Fruit fly (Drosophila melanogaster) whole organism, embryonic: Measurements from ENCODE around the gene CG17959.

ENCODE experiments used
- ATbp ChIP-seq: fragments of 200-800 bp; sonication (Bioruptor generic); optimal IDR thresholded peaks from 2 replicates; lab custom pipeline; 2017; ENCODE audit warnings: missing biosample characterization, mild to moderate bottlenecking, missing genetic modification characterization, missing genetic modification reagents
- Abd-B ChIP-seq: fragments of 200-800 bp; sonication (Bioruptor generic); optimal IDR thresholded peaks from 2 replicates; lab custom pipeline; 2018; ENCODE audit warnings: missing biosample characterization, mild to moderate bottlenecking, missing genetic modification characterization, moderate library complexity
- Asciz ChIP-seq: fragments of 200-800 bp; sonication (Bioruptor generic); optimal IDR thresholded peaks from 2 replicates; lab custom pipeline; 2017; ENCODE audit warnings: missing biosample characterization, mild to moderate bottlenecking, missing genetic modification characterization, missing genetic modification reagents
- Awh ChIP-seq: fragments of 200-800 bp; sonication (Bioruptor generic); IDR thresholded peaks from 2 replicates; pipeline ENCODE4, ENCODE4 v1.3.6; 2022; ENCODE audit warnings: missing biosample characterization, missing genetic modification characterization
- BtbVII ChIP-seq: fragments of 200-800 bp; sonication (Bioruptor generic); optimal IDR thresholded peaks from 3 replicates; lab custom pipeline; 2017; ENCODE audit warnings: missing biosample characterization, mild to moderate bottlenecking, missing genetic modification characterization
- CG10366 ChIP-seq: fragments of 200-800 bp; sonication (Bioruptor generic); IDR thresholded peaks from 2 replicates; pipeline ENCODE4 v1.3.6; 2022; ENCODE audit warnings: missing biosample characterization, missing genetic modification characterization
- CG17359 ChIP-seq: fragments of 200-800 bp; sonication (Bioruptor generic); optimal IDR thresholded peaks from 3 replicates; lab custom pipeline; 2018; ENCODE audit warnings: missing biosample characterization, mild to moderate bottlenecking, missing genetic modification characterization, moderate library complexity
- CG18011 ChIP-seq: fragments of 200-800 bp; sonication (Bioruptor generic); optimal IDR thresholded peaks from 2 replicates; lab custom pipeline; 2017; ENCODE audit warnings: missing biosample characterization, missing genetic modification characterization, mild to moderate bottlenecking, moderate library complexity, missing genotype
- CG2199 ChIP-seq: fragments of 200-800 bp; sonication (Bioruptor generic); IDR thresholded peaks from 3 replicates; pipeline ENCODE4 v1.3.6; 2022; ENCODE audit warnings: missing biosample characterization, missing genetic modification characterization
- CG31441 ChIP-seq: fragments of 200-800 bp; sonication (Bioruptor generic); IDR thresholded peaks from 2 replicates; pipeline ENCODE4 v1.3.6; 2022; ENCODE audit warnings: missing biosample characterization, missing genetic modification characterization
- CG32532 ChIP-seq: fragments of 200-800 bp; sonication (Bioruptor generic); IDR thresholded peaks from 2 replicates; pipeline ENCODE4 v1.3.6; 2022; ENCODE audit warnings: missing biosample characterization, missing genetic modification characterization
- CG3995 ChIP-seq: fragments of 200-800 bp; sonication (Bioruptor generic); optimal IDR thresholded peaks from 3 replicates; lab custom pipeline; 2016; ENCODE audit warnings: missing biosample characterization, missing genetic modification characterization
- CG4617 ChIP-seq: fragments of 200-800 bp; sonication (Bioruptor generic); optimal IDR thresholded peaks from 3 replicates; lab custom pipeline; 2016; ENCODE audit warnings: missing biosample characterization, missing genetic modification characterization, borderline replicate concordance
- CG6654 ChIP-seq: fragments of 200-800 bp; sonication (Bioruptor generic); optimal IDR thresholded peaks from 2 replicates; lab custom pipeline; 2017; ENCODE audit warnings: missing biosample characterization, mild to moderate bottlenecking, missing genetic modification characterization
- CG6689 ChIP-seq: fragments of 200-800 bp; sonication (Bioruptor generic); IDR thresholded peaks from 2 replicates; pipeline ENCODE4 v1.3.6; 2022; ENCODE audit warnings: missing biosample characterization, missing genetic modification characterization
- CG7372 ChIP-seq: fragments of 200-800 bp; sonication (Bioruptor generic); IDR thresholded peaks from 2 replicates; pipeline ENCODE4 v1.3.6; 2022; ENCODE audit warnings: missing biosample characterization, missing genetic modification characterization
- CG8290 ChIP-seq, 3 experiments: fragments of 200-800 bp; sonication (Bioruptor generic); optimal IDR thresholded peaks; 2 replicates each; lab custom pipeline; 2016 to 2019; ENCODE audit warnings: missing biosample characterization in 3 of 3, missing genetic modification characterization in 3 of 3, mild to moderate bottlenecking in 2 of 3, moderate library complexity in 1 of 3
- CG9727 ChIP-seq: fragments of 200-800 bp; sonication (Bioruptor generic); optimal IDR thresholded peaks from 3 replicates; lab custom pipeline; 2017; ENCODE audit warnings: missing biosample characterization, mild to moderate bottlenecking, missing genetic modification characterization
- Dref ChIP-seq: fragments of 200-800 bp; sonication (Bioruptor generic); IDR thresholded peaks from 2 replicates; pipeline ENCODE4 v1.3.6; 2022; ENCODE audit warnings: missing biosample characterization, missing genetic modification characterization
- Ets65A ChIP-seq: fragments of 200-800 bp; sonication (Bioruptor generic); peaks from one replicate; lab custom pipeline; 2016; ENCODE audit warnings: missing biosample characterization, missing genetic modification characterization
- HLH3B ChIP-seq: fragments of 200-800 bp; sonication (Bioruptor generic); IDR thresholded peaks from 2 replicates; pipeline ENCODE4 v1.3.6; 2022; ENCODE audit warnings: missing biosample characterization, missing genetic modification characterization
- Hmr ChIP-seq: fragments of 200-800 bp; sonication (Bioruptor generic); optimal IDR thresholded peaks from 3 replicates; lab custom pipeline; 2017; ENCODE audit warnings: mild to moderate bottlenecking, missing biosample characterization, missing genetic modification reagents, missing genetic modification characterization
- MTF-1 ChIP-seq: fragments of 200-800 bp; sonication (Bioruptor generic); optimal IDR thresholded peaks from 2 replicates; lab custom pipeline; 2018; ENCODE audit warnings: missing biosample characterization, mild to moderate bottlenecking, missing genetic modification characterization, borderline replicate concordance
- Max ChIP-seq: fragments of 200-800 bp; sonication (Bioruptor generic); optimal IDR thresholded peaks from 2 replicates; lab custom pipeline; 2016; ENCODE audit warnings: missing biosample characterization, mild to moderate bottlenecking, missing genetic modification characterization
- Nf-YB ChIP-seq: fragments of 200-800 bp; sonication (Bioruptor generic); optimal IDR thresholded peaks from 3 replicates; lab custom pipeline; 2019; ENCODE audit warnings: missing biosample characterization, mild to moderate bottlenecking, missing genetic modification characterization, moderate library complexity
- Rfx ChIP-seq: fragments of 200-800 bp; sonication (Bioruptor generic); IDR thresholded peaks from 2 replicates; pipeline ENCODE4 v1.3.6; 2022; ENCODE audit warnings: missing biosample characterization, missing genetic modification characterization
- Xrp1 ChIP-seq: fragments of 200-800 bp; sonication (Bioruptor generic); IDR thresholded peaks from 2 replicates; pipeline ENCODE4 v1.3.6; 2022; ENCODE audit warnings: missing biosample characterization, missing genetic modification characterization
- ase ChIP-seq: fragments of 200-800 bp; sonication (Bioruptor generic); IDR thresholded peaks from 3 replicates; pipeline ENCODE4 v1.3.6; 2022; ENCODE audit warnings: missing biosample characterization, missing genetic modification characterization
- bsh ChIP-seq, 2 experiments: fragments of 200-800 bp; sonication (Bioruptor generic); optimal IDR thresholded peaks; 2 replicates each; lab custom pipeline; 2017 to 2018; ENCODE audit warnings: mild to moderate bottlenecking in 2 of 2, missing biosample characterization in 2 of 2, missing genetic modification characterization in 2 of 2, moderate library complexity in 1 of 2
- cad ChIP-seq: fragments of >200 bp; optimal IDR thresholded peaks from 2 replicates; lab custom pipeline; 2017; ENCODE audit warnings: missing biosample characterization, missing genetic modification characterization
- ci ChIP-seq: fragments of 200-800 bp; sonication (Bioruptor generic); IDR thresholded peaks from 3 replicates; pipeline ENCODE4 v1.3.6; 2022; ENCODE audit warnings: missing biosample characterization, missing genetic modification characterization
- da ChIP-seq: fragments of 200-800 bp; sonication (Bioruptor generic); optimal IDR thresholded peaks from 2 replicates; lab custom pipeline; 2016; ENCODE audit warnings: missing biosample characterization, missing genetic modification characterization
- dan ChIP-seq: fragments of 200-800 bp; sonication (Bioruptor generic); IDR thresholded peaks from 2 replicates; pipeline ENCODE4 v1.3.6; 2022; ENCODE audit warnings: missing biosample characterization, missing genetic modification characterization
- dati ChIP-seq: fragments of 200-800 bp; sonication (Bioruptor generic); IDR thresholded peaks from 2 replicates; pipeline ENCODE4 v1.3.6; 2022; ENCODE audit warnings: missing biosample characterization, missing genetic modification characterization
- dysf ChIP-seq: fragments of 200-800 bp; sonication (Bioruptor generic); IDR thresholded peaks from 3 replicates; pipeline ENCODE4 v1.3.6; 2022; ENCODE audit warnings: missing biosample characterization, missing genetic modification characterization
- fru ChIP-seq: fragments of >200 bp; optimal IDR thresholded peaks from 2 replicates; lab custom pipeline; 2017
- h ChIP-seq: fragments of >200 bp; optimal IDR thresholded peaks from 2 replicates; lab custom pipeline; 2017
- ken ChIP-seq: fragments of 200-800 bp; sonication (Bioruptor generic); IDR thresholded peaks from 3 replicates; pipeline ENCODE4 v1.3.6; 2022; ENCODE audit warnings: missing biosample characterization, missing genetic modification characterization
- lmd ChIP-seq: fragments of 200-800 bp; sonication (Bioruptor generic); IDR thresholded peaks from 2 replicates; pipeline ENCODE4 v1.3.6; 2022; ENCODE audit warnings: missing biosample characterization, missing genetic modification characterization
- nau ChIP-seq: fragments of 200-800 bp; sonication (Bioruptor generic); optimal IDR thresholded peaks from 3 replicates; lab custom pipeline; 2017; ENCODE audit warnings: missing biosample characterization, mild to moderate bottlenecking, missing genetic modification characterization, missing genetic modification reagents
- nmo ChIP-seq: fragments of 200-800 bp; sonication (Bioruptor generic); optimal IDR thresholded peaks from 2 replicates; lab custom pipeline; 2018; ENCODE audit warnings: missing biosample characterization, mild to moderate bottlenecking, missing genetic modification characterization, moderate library complexity
- odd ChIP-seq: fragments of 200-800 bp; sonication (Bioruptor generic); optimal IDR thresholded peaks from 2 replicates; lab custom pipeline; 2017; ENCODE audit warnings: missing biosample characterization, mild to moderate bottlenecking, missing genetic modification characterization
- phol ChIP-seq: fragments of 200-800 bp; sonication (Bioruptor generic); optimal IDR thresholded peaks from 3 replicates; lab custom pipeline; 2018; ENCODE audit warnings: missing biosample characterization, mild to moderate bottlenecking, missing genetic modification characterization, moderate library complexity
- prd ChIP-seq, 3 experiments: fragments of >200 bp in 2 of 3; fragments of 200-800 bp in 1 of 3; sonication (Bioruptor generic) in 1 of 3; optimal IDR thresholded peaks in 2 of 3; IDR thresholded peaks in 1 of 3; 2 replicates in 2 of 3; 3 replicates in 1 of 3; pipeline versions ENCODE4 v1.3.6 to Lab custom; 2017 to 2022; ENCODE audit warnings: missing biosample characterization in 1 of 3, missing genetic modification characterization in 1 of 3
- ranshi ChIP-seq: fragments of 200-800 bp; sonication (Bioruptor generic); IDR thresholded peaks from 2 replicates; pipeline ENCODE4 v1.3.6; 2022; ENCODE audit warnings: missing biosample characterization, missing genetic modification characterization
- row ChIP-seq: fragments of 200-800 bp; sonication (Bioruptor generic); IDR thresholded peaks from 3 replicates; pipeline ENCODE4 v1.3.6; 2022; ENCODE audit warnings: missing biosample characterization, missing genetic modification characterization
- sens-2 ChIP-seq: fragments of 200-800 bp; sonication (Bioruptor generic); IDR thresholded peaks from 2 replicates; pipeline ENCODE4 v1.3.6; 2022; ENCODE audit warnings: missing biosample characterization, missing genetic modification characterization
- sisA ChIP-seq: fragments of 200-800 bp; sonication (Bioruptor generic); IDR thresholded peaks from 2 replicates; pipeline ENCODE4 v1.3.6; 2022; ENCODE audit warnings: missing biosample characterization, missing genetic modification characterization
- tup ChIP-seq: fragments of 200-800 bp; sonication (Bioruptor generic); optimal IDR thresholded peaks from 2 replicates; lab custom pipeline; 2016; ENCODE audit warnings: missing biosample characterization, mild to moderate bottlenecking, missing genetic modification characterization, moderate library complexity
- vvl ChIP-seq: fragments of 200-800 bp; sonication (Bioruptor generic); IDR thresholded peaks from 2 replicates; pipeline ENCODE4 v1.3.6; 2022; ENCODE audit warnings: missing biosample characterization, missing genetic modification characterization

Gene CG17959

DNA sequence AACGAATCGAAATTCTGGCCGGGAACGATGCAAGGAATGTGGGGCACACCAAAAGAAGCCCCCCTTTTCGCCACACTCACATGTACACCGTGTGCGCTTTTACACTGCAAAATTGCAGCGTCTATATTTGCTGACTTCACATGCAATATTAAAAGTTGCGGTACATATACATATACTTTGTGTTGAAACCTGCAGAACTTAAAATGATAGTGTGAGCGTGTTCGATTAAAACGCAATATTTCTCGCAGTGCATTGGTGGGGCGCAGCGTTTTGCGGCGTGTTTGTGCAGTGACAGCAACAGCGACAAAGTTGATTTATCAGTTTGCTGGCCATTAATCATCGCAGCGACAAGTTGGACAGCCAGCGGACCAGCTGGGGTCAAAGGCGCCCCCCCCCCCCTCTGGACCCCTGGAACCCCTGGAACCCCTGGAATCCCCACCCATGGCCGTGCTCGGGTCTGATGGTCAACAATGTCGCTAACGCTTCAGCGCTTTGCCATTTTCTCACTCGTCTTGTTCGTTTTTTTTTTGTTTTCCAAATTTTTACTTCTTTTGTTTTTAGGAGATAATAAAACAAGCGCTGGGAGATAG lies 39.7 kb upstream of the CG17959 start (continued):
- TF ChIP-seq CG8290 (GFP tag; optimal IDR thresholded peaks at IDR 0.05; lab: Kevin White, UChicago), result no peak
- peak in 1 of 2 experiments; percentile 47 for TF ChIP-seq CG8290 (tag; optimal IDR thresholded peaks at IDR 0.05; lab: Kevin White, UChicago)
- no peak for TF ChIP-seq ase (GFP tag; lab: Robert Waterston, UW)
- TF ChIP-seq row (GFP tag; lab: Robert Waterston, UW), result peak; percentile 18; the same call in 1 of the 3 replicates
- TF ChIP-seq CG6689 (GFP tag; lab: Robert Waterston, UW), result peak; percentile 35; the same call in 1 of the 2 replicates
- TF ChIP-seq Xrp1 (GFP tag; lab: Robert Waterston, UW), result peak; percentile 21; the same call in 1 of the 2 replicates
- no peak for TF ChIP-seq CG18011
- no peak for TF ChIP-seq nau (GFP tag; lab: Kevin White, UChicago)
- TF ChIP-seq tup (GFP tag; lab: Kevin White, UChicago), result no peak
- no peak for TF ChIP-seq dan (GFP tag; lab: Robert Waterston, UW)
- TF ChIP-seq ci, result peak; percentile 51; the same call in 1 of the 3 replicates
- peak; percentile 12 for TF ChIP-seq ATbp
- peak; percentile 12 for TF ChIP-seq CG17359 (tag; lab: Kevin White, UChicago)
- peak in 1 of 2 experiments; percentile 37 for TF ChIP-seq bsh (GFP tag; optimal IDR thresholded peaks at IDR 0.05; lab: Kevin White, UChicago)
- TF ChIP-seq CG6654, result no peak
- no peak for TF ChIP-seq h (lab: Kevin White, UChicago)
- TF ChIP-seq Ets65A, result peak; percentile 81
- TF ChIP-seq CG10366 (GFP tag; lab: Robert Waterston, UW), result no peak
- no peak for TF ChIP-seq CG9727
- TF ChIP-seq nmo (GFP tag; lab: Kevin White, UChicago), result peak; percentile 4
- no peak for TF ChIP-seq Asciz
- TF ChIP-seq Abd-B, result no peak
- peak; percentile 18; the same call in 1 of the 2 replicates for TF ChIP-seq vvl
- TF ChIP-seq CG32532 (GFP tag; lab: Robert Waterston, UW), result no peak
- TF ChIP-seq Nf-YB, result no peak
- TF ChIP-seq ken, result no peak
- no peak for TF ChIP-seq MTF-1 (GFP tag; lab: Kevin White, UChicago)
- 0 out of 2 replicates have a peak, but pooled peaks have one; percentile 20 for TF ChIP-seq lmd (GFP tag; lab: Robert Waterston, UW)
- 0 out of 2 replicates have a peak, but pooled peaks have one; percentile 15 for TF ChIP-seq Rfx (GFP tag; lab: Robert Waterston, UW)
- TF ChIP-seq HLH3B (GFP tag; lab: Robert Waterston, UW), result 0 out of 2 replicates have a peak, but pooled peaks have one; percentile 21
- no peak for TF ChIP-seq BtbVII (GFP tag; lab: Kevin White, UChicago)
- TF ChIP-seq Max, result no peak
- TF ChIP-seq CG31441, result 0 out of 2 replicates have a peak, but pooled peaks have one; percentile 23
- TF ChIP-seq cad, result no peak
- no peak for TF ChIP-seq Awh (GFP tag; lab: Robert Waterston, UW)
- peak; percentile 5 for TF ChIP-seq phol (tag; lab: Kevin White, UChicago)
- 0 out of 3 replicates have a peak, but pooled peaks have one; percentile 23 for TF ChIP-seq dysf (GFP tag; lab: Robert Waterston, UW)
- TF ChIP-seq CG2199, result no peak
- peak; percentile 47; the same call in 1 of the 2 replicates for TF ChIP-seq sisA (GFP tag; lab: Robert Waterston, UW)
- no peak for TF ChIP-seq CG3995 (GFP tag; lab: Kevin White, UChicago)
- no peak for TF ChIP-seq odd (GFP tag; lab: Kevin White, UChicago)
- no peak for TF ChIP-seq sens-2 (GFP tag; lab: Robert Waterston, UW)
- TF ChIP-seq Hmr (GFP tag; lab: Kevin White, UChicago), result no peak
- no peak for TF ChIP-seq dati
- 0 out of 2 replicates have a peak, but pooled peaks have one; percentile 9 for TF ChIP-seq CG7372
- TF ChIP-seq ranshi (GFP tag; lab: Robert Waterston, UW), result peak; percentile 42; the same call in 1 of the 2 replicates
- TF ChIP-seq CG4617, result no peak
- no peak for TF ChIP-seq da (GFP tag; lab: Kevin White, UChicago)
- no peak for TF ChIP-seq prd (optimal IDR thresholded peaks at IDR 0.05; lab: Kevin White, UChicago)
- peak; percentile 35; the same call in 1 of the 3 replicates for TF ChIP-seq prd (GFP tag; IDR thresholded peaks at IDR 0.05; lab: Robert Waterston, UW)
- no peak for TF ChIP-seq fru (lab: Kevin White, UChicago)
- TF ChIP-seq Dref (GFP tag; lab: Robert Waterston, UW), result no peak
